Fruit fly (Drosophila melanogaster): Measurements from ENCODE around the gene CG17211.

CG17211 gene

dm6 chr2L:12097698-12098097, 16.5 kb upstream of the CG17211 start, which contains the start of gene Ced-12 (continued):
- TF ChIP-seq CG8281 (tag; optimal IDR thresholded peaks at IDR 0.05) (no peak), CG6765 (GFP tag; optimal IDR thresholded peaks at IDR 0.05) (no peak), CG1603 (tag; optimal IDR thresholded peaks at IDR 0.05) (peak; percentile 24), tx (GFP tag; optimal IDR thresholded peaks at IDR 0.05) (no peak), CG5953 (GFP tag; IDR thresholded peaks at IDR 0.05) (no peak), Ets97D (GFP tag; optimal IDR thresholded peaks at IDR 0.05) (peak; percentile 37), CG10267 (tag; optimal IDR thresholded peaks at IDR 0.05) (peak; percentile 69), CG4360 (GFP tag; IDR thresholded peaks at IDR 0.05) (0 out of 2 replicates have a peak, but pooled peaks have one; percentile 19), YL-1 (GFP tag; optimal IDR thresholded peaks at IDR 0.05) (peak; percentile 23), CG9797 (GFP tag; optimal IDR thresholded peaks at IDR 0.05) (peak; percentile 57), Doc2 (GFP tag; IDR thresholded peaks at IDR 0.05) (no peak), CG3163 (GFP tag; optimal IDR thresholded peaks at IDR 0.05) (no peak), vnd (GFP tag; IDR thresholded peaks at IDR 0.05; ENCODE audit: partially characterized antibody) (no peak), CG12744 (GFP tag; optimal IDR thresholded peaks at IDR 0.05) (no peak), slp2 (GFP tag; optimal IDR thresholded peaks at IDR 0.05) (no peak), repo (GFP tag; optimal IDR thresholded peaks at IDR 0.05) (no peak), Mrtf (GFP tag; IDR thresholded peaks at IDR 0.05) (no peak), MESR4 (GFP tag; optimal IDR thresholded peaks at IDR 0.05) (peak; percentile 58), Ets65A (GFP tag) (no peak), B-H2 (GFP tag; optimal IDR thresholded peaks at IDR 0.05) (no peak), CG2116 (GFP tag; optimal IDR thresholded peaks at IDR 0.05) (peak; percentile 18), CG32772 (GFP tag; IDR thresholded peaks at IDR 0.05) (peak; percentile 50; the same call in 1 of the 2 replicates), CG31365 (tag; optimal IDR thresholded peaks at IDR 0.05) (no peak), zen2 (GFP tag; IDR thresholded peaks at IDR 0.05; ENCODE audit: partially characterized antibody) (no peak), D19B (GFP tag; optimal IDR thresholded peaks at IDR 0.05) (no peak), CG10321 (GFP tag; IDR thresholded peaks at IDR 0.05) (no peak), Sin3A (optimal IDR thresholded peaks at IDR 0.05) (peak; percentile 6), NC2β (GFP tag; optimal IDR thresholded peaks at IDR 0.05) (no peak), crc (GFP tag; optimal IDR thresholded peaks at IDR 0.05) (no peak), HLH3B (GFP tag; IDR thresholded peaks at IDR 0.05) (no peak), yki (optimal IDR thresholded peaks at IDR 0.05) (no peak), CG13287 (GFP tag; IDR thresholded peaks at IDR 0.05; ENCODE audit: partially characterized antibody) (peak; percentile 17; the same call in 1 of the 2 replicates), sens (GFP tag) (peak; percentile 37), crp (GFP tag; optimal IDR thresholded peaks at IDR 0.05) (peak in 1 of 2 experiments; percentile 4)

dm6 chr2L:12103231-12104210, 10.6 kb upstream of the CG17211 start, which contains the start of the genes Patsas and ThrRS:
Gene Patsas, minus strand, starts transcription at chr2L:12103285.
Gene ThrRS, plus strand, starts transcription at chr2L:12103751.
- TF ChIP-seq sisA (GFP tag; IDR thresholded peaks at IDR 0.05): peak; percentile 86
- no peak for TF ChIP-seq unc-4 (GFP tag; IDR thresholded peaks at IDR 0.05; ENCODE audit: partially characterized antibody)
- TF ChIP-seq org-1 (GFP tag; optimal IDR thresholded peaks at IDR 0.05): peak; percentile 55
- peak; percentile 68 for TF ChIP-seq Sin3A (optimal IDR thresholded peaks at IDR 0.05)
- no peak for TF ChIP-seq wek (GFP tag; optimal IDR thresholded peaks at IDR 0.05)
- peak; percentile 75 for TF ChIP-seq CG11085 (GFP tag; IDR thresholded peaks at IDR 0.05)
- peak; percentile 62 for TF ChIP-seq pho (GFP tag; optimal IDR thresholded peaks at IDR 0.05)
- peak; percentile 70 for TF ChIP-seq stwl (tag; optimal IDR thresholded peaks at IDR 0.05)
- TF ChIP-seq CG12391 (tag; optimal IDR thresholded peaks at IDR 0.05): peak; percentile 92
- peak; percentile 59 for TF ChIP-seq Bdp1 (GFP tag; optimal IDR thresholded peaks at IDR 0.05)
- TF ChIP-seq Neu2 (GFP tag; optimal IDR thresholded peaks at IDR 0.05; ENCODE audit: borderline replicate concordance): no peak
- TF ChIP-seq Xbp1 (GFP tag; optimal IDR thresholded peaks at IDR 0.05): peak; percentile 92
- TF ChIP-seq CG2889 (GFP tag; IDR thresholded peaks at IDR 0.05): peak; percentile 80
- TF ChIP-seq Sry-β (GFP tag; optimal IDR thresholded peaks at IDR 0.05): peak; percentile 39
- peak; percentile 82 for TF ChIP-seq lilli (GFP tag; optimal IDR thresholded peaks at IDR 0.05)
- peak; percentile 86 for TF ChIP-seq NfI (GFP tag; optimal IDR thresholded peaks at IDR 0.05)
- TF ChIP-seq chn (GFP tag; optimal IDR thresholded peaks at IDR 0.05): peak; percentile 72
- TF ChIP-seq Six4 (GFP tag; optimal IDR thresholded peaks at IDR 0.05): peak; percentile 73
- TF ChIP-seq Mrtf (GFP tag; IDR thresholded peaks at IDR 0.05): peak; percentile 82

All from whole organism, embryonic.